Fruit fly (Drosophila melanogaster) whole organism, embryonic: ENCODE measurements around the gene CG10959.

Experiments
- Antp ChIP-seq: fragments of 200-800 bp; sonication (Bioruptor generic); optimal IDR thresholded peaks from 3 replicates; lab custom pipeline; 2016; ENCODE audit warnings: missing biosample characterization, missing genetic modification characterization
- CG10366 ChIP-seq: fragments of 200-800 bp; sonication (Bioruptor generic); IDR thresholded peaks from 2 replicates; pipeline ENCODE4 v1.3.6; 2022; ENCODE audit warnings: missing biosample characterization, missing genetic modification characterization
- CG11085 ChIP-seq: fragments of 200-800 bp; sonication (Bioruptor generic); IDR thresholded peaks from 2 replicates; pipeline ENCODE4 v1.3.6; 2022; ENCODE audit warnings: missing biosample characterization, missing genetic modification characterization
- CG11398 ChIP-seq: fragments of 200-800 bp; sonication (Bioruptor generic); optimal IDR thresholded peaks from 2 replicates; lab custom pipeline; 2016; ENCODE audit warnings: missing biosample characterization, missing genetic modification characterization
- CG12104 ChIP-seq: fragments of 200-800 bp; sonication (Bioruptor generic); optimal IDR thresholded peaks from 3 replicates; lab custom pipeline; 2016; ENCODE audit warnings: missing biosample characterization, missing genetic modification characterization
- CG12299 ChIP-seq: fragments of 200-800 bp; sonication (Bioruptor generic); optimal IDR thresholded peaks from 2 replicates; lab custom pipeline; 2018; ENCODE audit warnings: missing biosample characterization, mild to moderate bottlenecking, missing genetic modification characterization
- CG12769 ChIP-seq: fragments of 200-800 bp; sonication (Bioruptor generic); optimal IDR thresholded peaks from 2 replicates; lab custom pipeline; 2019; ENCODE audit warnings: missing biosample characterization, mild to moderate bottlenecking, missing genetic modification characterization, moderate library complexity
- CG13123 ChIP-seq: fragments of 200-800 bp; sonication (Bioruptor generic); optimal IDR thresholded peaks from 2 replicates; lab custom pipeline; 2016; ENCODE audit warnings: missing biosample characterization, missing genetic modification characterization
- CG14710 ChIP-seq: fragments of 200-800 bp; sonication (Bioruptor generic); optimal IDR thresholded peaks from 3 replicates; lab custom pipeline; 2019; ENCODE audit warnings: missing biosample characterization, mild to moderate bottlenecking, missing genetic modification characterization, moderate library complexity
- CG15269 ChIP-seq: fragments of 200-800 bp; sonication (Bioruptor generic); optimal IDR thresholded peaks from 2 replicates; lab custom pipeline; 2018; ENCODE audit warnings: missing biosample characterization, mild to moderate bottlenecking, missing genetic modification characterization, moderate library complexity
- CG18619 ChIP-seq: fragments of 200-800 bp; sonication (Bioruptor generic); optimal IDR thresholded peaks from 3 replicates; lab custom pipeline; 2017; ENCODE audit warnings: missing biosample characterization, mild to moderate bottlenecking, missing genetic modification characterization
- CG2199 ChIP-seq: fragments of 200-800 bp; sonication (Bioruptor generic); IDR thresholded peaks from 3 replicates; pipeline ENCODE4 v1.3.6; 2022; ENCODE audit warnings: missing biosample characterization, missing genetic modification characterization
- CG2889 ChIP-seq: fragments of 200-800 bp; sonication (Bioruptor generic); IDR thresholded peaks from 3 replicates; pipeline ENCODE4 v1.3.6; 2022; ENCODE audit warnings: missing biosample characterization, missing genetic modification characterization
- CG4360 ChIP-seq: fragments of 200-800 bp; sonication (Bioruptor generic); IDR thresholded peaks from 2 replicates; pipeline ENCODE4 v1.3.6; 2022; ENCODE audit warnings: missing biosample characterization, missing genetic modification characterization
- CG4424 ChIP-seq: fragments of 200-800 bp; sonication (Bioruptor generic); optimal IDR thresholded peaks from 3 replicates; lab custom pipeline; 2016; ENCODE audit warnings: missing biosample characterization, missing genetic modification characterization
- CG6683 ChIP-seq: fragments of 200-800 bp; sonication (Bioruptor generic); optimal IDR thresholded peaks from 2 replicates; lab custom pipeline; 2017; ENCODE audit warnings: missing biosample characterization, mild to moderate bottlenecking, missing genetic modification characterization, missing genetic modification reagents
- CG8388 ChIP-seq: fragments of 200-800 bp; sonication (Bioruptor generic); optimal IDR thresholded peaks from 2 replicates; lab custom pipeline; 2019; ENCODE audit warnings: missing biosample characterization, mild to moderate bottlenecking, missing genetic modification characterization, moderate library complexity
- CG9437 ChIP-seq: fragments of 200-800 bp; sonication (Bioruptor generic); optimal IDR thresholded peaks from 2 replicates; lab custom pipeline; 2018; ENCODE audit warnings: missing biosample characterization, mild to moderate bottlenecking, missing genetic modification characterization
- CG9727 ChIP-seq: fragments of 200-800 bp; sonication (Bioruptor generic); optimal IDR thresholded peaks from 3 replicates; lab custom pipeline; 2017; ENCODE audit warnings: missing biosample characterization, mild to moderate bottlenecking, missing genetic modification characterization
- E2f2 ChIP-seq: fragments of 200-800 bp; sonication (Bioruptor generic); IDR thresholded peaks from 2 replicates; pipeline ENCODE4 v1.3.6; 2022; ENCODE audit warnings: missing biosample characterization, missing genetic modification characterization
- Jarid2 ChIP-seq: fragments of 200-800 bp; sonication (Bioruptor generic); optimal IDR thresholded peaks from 3 replicates; lab custom pipeline; 2017; ENCODE audit warnings: mild to moderate bottlenecking, missing biosample characterization, missing genetic modification reagents, missing genetic modification characterization
- Med ChIP-seq: fragments of 200-800 bp; sonication (Bioruptor generic); peaks from one replicate; lab custom pipeline; 2016; ENCODE audit warnings: missing biosample characterization, missing genetic modification characterization, mild to moderate bottlenecking, inconsistent platforms, moderate library complexity
- Myb ChIP-seq: fragments of 200-800 bp; sonication (Bioruptor generic); optimal IDR thresholded peaks from 2 replicates; lab custom pipeline; 2016; ENCODE audit warnings: missing biosample characterization, missing genetic modification characterization
- Ravus ChIP-seq: fragments of 200-800 bp; sonication (Bioruptor generic); IDR thresholded peaks from 2 replicates; pipeline ENCODE4 v1.3.6; 2022; ENCODE audit warnings: missing biosample characterization, missing genetic modification characterization
- Rfx ChIP-seq: fragments of 200-800 bp; sonication (Bioruptor generic); IDR thresholded peaks from 2 replicates; pipeline ENCODE4 v1.3.6; 2022; ENCODE audit warnings: missing biosample characterization, missing genetic modification characterization
- Rx ChIP-seq: fragments of 200-800 bp; sonication (Bioruptor generic); IDR thresholded peaks from 2 replicates; pipeline ENCODE4 v1.3.6; 2022; ENCODE audit warnings: missing biosample characterization, missing genetic modification characterization
- Sox102F ChIP-seq: fragments of 200-800 bp; sonication (Bioruptor generic); optimal IDR thresholded peaks from 2 replicates; lab custom pipeline; 2018; ENCODE audit warnings: missing biosample characterization, mild to moderate bottlenecking, missing genetic modification characterization, moderate library complexity
- ash1 ChIP-seq: fragments of 200-800 bp; sonication (Bioruptor generic); optimal IDR thresholded peaks from 2 replicates; lab custom pipeline; 2018; ENCODE audit warnings: missing biosample characterization, mild to moderate bottlenecking, missing genetic modification characterization
- br ChIP-seq: fragments of >200 bp; optimal IDR thresholded peaks from 2 replicates; lab custom pipeline; 2017
- cg ChIP-seq: fragments of 200-800 bp; sonication (Bioruptor generic); optimal IDR thresholded peaks from 3 replicates; lab custom pipeline; 2019; ENCODE audit warnings: missing biosample characterization, mild to moderate bottlenecking, missing genetic modification characterization, moderate library complexity
- chm ChIP-seq: fragments of 200-800 bp; sonication (Bioruptor generic); IDR thresholded peaks from 2 replicates; pipeline ENCODE4 v1.3.6; 2022; ENCODE audit warnings: missing biosample characterization, missing genetic modification characterization
- cwo ChIP-seq: fragments of 200-800 bp; sonication (Bioruptor generic); optimal IDR thresholded peaks from 3 replicates; lab custom pipeline; 2017; ENCODE audit warnings: missing biosample characterization, missing genetic modification characterization, mild to moderate bottlenecking, moderate library complexity, missing genetic modification reagents
- esg ChIP-seq: fragments of 200-800 bp; sonication (Bioruptor generic); conservative IDR thresholded peaks from 2 replicates; pipeline ENCODE4 v1.3.6; 2022; ENCODE audit warnings: missing biosample characterization, missing genetic modification characterization
- fd102C ChIP-seq: fragments of 200-800 bp; sonication (Bioruptor generic); optimal IDR thresholded peaks from 2 replicates; lab custom pipeline; 2018; ENCODE audit warnings: missing biosample characterization, mild to moderate bottlenecking, missing genetic modification characterization, moderate library complexity
- ftz-f1 ChIP-seq: fragments of 200-800 bp; sonication (Bioruptor generic); optimal IDR thresholded peaks from 2 replicates; lab custom pipeline; 2016; ENCODE audit warnings: missing biosample characterization, missing genetic modification characterization
- grn ChIP-seq: fragments of 200-800 bp; sonication (Bioruptor generic); optimal IDR thresholded peaks from 3 replicates; lab custom pipeline; 2017; ENCODE audit warnings: missing biosample characterization, missing genetic modification characterization
- ind ChIP-seq: fragments of 200-800 bp; sonication (Bioruptor generic); optimal IDR thresholded peaks from 3 replicates; lab custom pipeline; 2016; ENCODE audit warnings: missing biosample characterization, missing genetic modification characterization
- klu ChIP-seq: fragments of 200-800 bp; sonication (Bioruptor generic); IDR thresholded peaks from 2 replicates; pipeline ENCODE4 v1.3.6; 2022; ENCODE audit warnings: missing biosample characterization, missing genetic modification characterization
- mam ChIP-seq: fragments of 200-800 bp; sonication (Bioruptor generic); optimal IDR thresholded peaks from 3 replicates; lab custom pipeline; 2016; ENCODE audit warnings: missing biosample characterization, missing genetic modification characterization
- phol ChIP-seq: fragments of 200-800 bp; sonication (Bioruptor generic); optimal IDR thresholded peaks from 3 replicates; lab custom pipeline; 2018; ENCODE audit warnings: missing biosample characterization, mild to moderate bottlenecking, missing genetic modification characterization, moderate library complexity
- pnt ChIP-seq: fragments of 200-800 bp; sonication (Bioruptor generic); optimal IDR thresholded peaks from 3 replicates; lab custom pipeline; 2016; ENCODE audit warnings: missing biosample characterization, missing genetic modification characterization
- repo ChIP-seq: fragments of 200-800 bp; sonication (Bioruptor generic); optimal IDR thresholded peaks from 2 replicates; lab custom pipeline; 2016; ENCODE audit warnings: missing biosample characterization, missing genetic modification characterization
- shn ChIP-seq: fragments of 200-800 bp; sonication (Bioruptor generic); optimal IDR thresholded peaks from 3 replicates; lab custom pipeline; 2016; ENCODE audit warnings: missing biosample characterization, missing genetic modification characterization
- sisA ChIP-seq: fragments of 200-800 bp; sonication (Bioruptor generic); IDR thresholded peaks from 2 replicates; pipeline ENCODE4 v1.3.6; 2022; ENCODE audit warnings: missing biosample characterization, missing genetic modification characterization
- sna ChIP-seq: fragments of 200-800 bp; sonication (Bioruptor generic); IDR thresholded peaks from 2 replicates; pipeline ENCODE4 v1.3.6; 2022; ENCODE audit warnings: missing biosample characterization, missing genetic modification characterization; ENCODE audit not compliant: partially characterized antibody
- ssp ChIP-seq: fragments of 200-800 bp; sonication (Bioruptor generic); IDR thresholded peaks from 2 replicates; pipeline ENCODE4 v1.3.6; 2022; ENCODE audit warnings: missing biosample characterization, missing genetic modification characterization
- tna ChIP-seq: fragments of 200-800 bp; sonication (Bioruptor generic); IDR thresholded peaks from 2 replicates; pipeline ENCODE4 v1.3.6; 2022; ENCODE audit warnings: missing biosample characterization, missing genetic modification characterization; ENCODE audit not compliant: partially characterized antibody
- twi ChIP-seq: fragments of 200-800 bp; optimal IDR thresholded peaks from 2 replicates; lab custom pipeline; 2019; ENCODE audit warnings: missing biosample characterization, mild to moderate bottlenecking, missing genetic modification characterization, moderate library complexity
- vvl ChIP-seq: fragments of 200-800 bp; sonication (Bioruptor generic); IDR thresholded peaks from 2 replicates; pipeline ENCODE4 v1.3.6; 2022; ENCODE audit warnings: missing biosample characterization, missing genetic modification characterization
- wdn ChIP-seq: fragments of 200-800 bp; sonication (Bioruptor generic); IDR thresholded peaks from 2 replicates; pipeline ENCODE4 v1.3.6; 2022; ENCODE audit warnings: missing biosample characterization, missing genetic modification characterization
- yki ChIP-seq: fragments of >200 bp; optimal IDR thresholded peaks from 3 replicates; lab custom pipeline; 2018
- zen2 ChIP-seq: fragments of 200-800 bp; sonication (Bioruptor generic); IDR thresholded peaks from 3 replicates; pipeline ENCODE4 v1.3.6; 2022; ENCODE audit warnings: missing biosample characterization, missing genetic modification characterization; ENCODE audit not compliant: partially characterized antibody

CG10959 gene

dm6 chrX:8115717-8116311 is 32.8 kb upstream of the CG10959 start, which contains the start of gene Gclc (continued):
- TF ChIP-seq CG15269 (tag; lab: Kevin White, UChicago) = no peak
- TF ChIP-seq CG2889 (GFP tag; lab: Robert Waterston, UW) = no peak
- peak; percentile 75 for TF ChIP-seq cg (GFP tag; lab: Kevin White, UChicago)
- no peak for TF ChIP-seq CG8388 (GFP tag; lab: Kevin White, UChicago)
- no peak for TF ChIP-seq ash1
- no peak for TF ChIP-seq grn
- TF ChIP-seq esg (GFP tag; lab: Robert Waterston, UW) = no peak
- TF ChIP-seq CG14710 (tag; lab: Kevin White, UChicago) = no peak
- peak; percentile 50 for TF ChIP-seq E2f2
- no peak for TF ChIP-seq CG9727 (GFP tag; lab: Kevin White, UChicago)
- no peak for TF ChIP-seq CG6683 (GFP tag; lab: Kevin White, UChicago)
- no peak for TF ChIP-seq CG10366 (GFP tag; lab: Robert Waterston, UW)
- no peak for TF ChIP-seq CG11085 (GFP tag; lab: Robert Waterston, UW)
- TF ChIP-seq ssp = no peak
- no peak for TF ChIP-seq CG12299 (tag; lab: Kevin White, UChicago)
- peak; percentile 26; the same call in 1 of the 2 replicates for TF ChIP-seq Rfx
- no peak for TF ChIP-seq br (lab: Kevin White, UChicago)
- TF ChIP-seq repo (GFP tag; lab: Kevin White, UChicago) = no peak
- peak; percentile 33; the same call in 1 of the 2 replicates for TF ChIP-seq vvl (GFP tag; lab: Robert Waterston, UW)
- peak; percentile 18 for TF ChIP-seq Myb (GFP tag; lab: Kevin White, UChicago)
- TF ChIP-seq CG2199 (GFP tag; lab: Robert Waterston, UW) = no peak
- no peak for TF ChIP-seq pnt (GFP tag; lab: Kevin White, UChicago)
- TF ChIP-seq CG11398 = no peak
- no peak for TF ChIP-seq CG4424 (GFP tag; lab: Kevin White, UChicago)
- TF ChIP-seq CG18619 (GFP tag; lab: Kevin White, UChicago) = no peak
- peak; percentile 56 for TF ChIP-seq Jarid2 (GFP tag; lab: Kevin White, UChicago)
- TF ChIP-seq CG9437 (GFP tag; lab: Kevin White, UChicago) = no peak
- no peak for TF ChIP-seq ftz-f1 (GFP tag; lab: Kevin White, UChicago)
- no peak for TF ChIP-seq klu
- TF ChIP-seq cwo (GFP tag; lab: Kevin White, UChicago) = peak; percentile 82
- no peak for TF ChIP-seq Antp (GFP tag; lab: Kevin White, UChicago)
- TF ChIP-seq yki (lab: Kevin White, UChicago) = no peak
- TF ChIP-seq CG12769 (tag; lab: Kevin White, UChicago) = peak; percentile 36
- no peak for TF ChIP-seq ind
- no peak for TF ChIP-seq CG12104 (GFP tag; lab: Kevin White, UChicago)
- no peak for TF ChIP-seq tna (GFP tag; lab: Robert Waterston, UW)
- TF ChIP-seq zen2 (GFP tag; lab: Robert Waterston, UW) = no peak
- no peak for TF ChIP-seq CG4360 (GFP tag; lab: Robert Waterston, UW)
- no peak for TF ChIP-seq Ravus (GFP tag; lab: Robert Waterston, UW)
- no peak for TF ChIP-seq Sox102F (GFP tag; lab: Kevin White, UChicago)
- TF ChIP-seq chm (GFP tag; lab: Robert Waterston, UW) = no peak
- TF ChIP-seq Med (GFP tag; lab: Kevin White, UChicago) = peak; percentile 81
- TF ChIP-seq wdn = no peak
- no peak for TF ChIP-seq shn (GFP tag; lab: Kevin White, UChicago)
- TF ChIP-seq CG13123 (GFP tag; lab: Kevin White, UChicago) = no peak
- TF ChIP-seq sna (GFP tag; lab: Robert Waterston, UW) = no peak
- peak; percentile 9 for TF ChIP-seq mam (GFP tag; lab: Kevin White, UChicago)
- TF ChIP-seq sisA (GFP tag; lab: Robert Waterston, UW) = no peak
- no peak for TF ChIP-seq twi
- TF ChIP-seq fd102C = no peak
- no peak for TF ChIP-seq Rx
- no peak for TF ChIP-seq phol (tag; lab: Kevin White, UChicago)
